Fruit fly (Drosophila melanogaster) S2 (cell line): Measurements from ENCODE around the gene CG14321.

Experiments used
- CG8478 ChIP-seq: fragments of >200 bp; optimal IDR thresholded peaks from 2 replicates; lab custom pipeline; 2018
- CTCF ChIP-seq, 2 experiments: fragments of >200 bp; optimal IDR thresholded peaks; 2 replicates each; lab custom pipeline; 2018

- no peak for TF ChIP-seq CTCF (optimal IDR thresholded peaks at IDR 0.05; lab: Kevin White, UChicago)
- TF ChIP-seq CG8478 = no peak
Observed at dm6 chr3R:17712623-17713521, 20.5 kb upstream of the CG14321 start.
